Worm (Caenorhabditis elegans) whole organism, young adult: ENCODE results near the gene utp-20.

ENCODE experiments used
- F55B11.4 ChIP-seq: sonication (generic microtip); optimal IDR thresholded peaks from 2 replicates; lab custom pipeline; 2016; ENCODE audit warnings: missing compliant biosample characterization, missing genetic modification characterization, borderline replicate concordance; ENCODE audit not compliant: insufficient read depth
- attf-5 ChIP-seq: fragments of 200-800 bp; sonication (Bioruptor generic); optimal IDR thresholded peaks from 2 replicates; lab custom pipeline; 2018; ENCODE audit warnings: mild to moderate bottlenecking, missing genetic modification characterization, missing compliant biosample characterization
- ceh-58 ChIP-seq: fragments of 200-800 bp; sonication (Bioruptor generic); IDR thresholded peaks from 2 replicates; pipeline ENCODE4 v1.3.6; 2022; ENCODE audit warnings: missing genetic modification characterization, missing compliant biosample characterization
- lag-1 ChIP-seq: fragments of 200-800 bp; sonication (Bioruptor generic); IDR thresholded peaks from 2 replicates; pipeline ENCODE4 v1.3.6; 2022; ENCODE audit warnings: missing genetic modification reagents, missing genetic modification characterization, missing compliant biosample characterization
- lin-26 ChIP-seq: fragments of 200-800 bp; sonication (Bioruptor generic); IDR thresholded peaks from 2 replicates; pipeline ENCODE4 v1.3.6; 2022; ENCODE audit warnings: missing genetic modification reagents, missing genetic modification characterization, missing compliant biosample characterization
- lsy-27 ChIP-seq: sonication (generic microtip); optimal IDR thresholded peaks from 2 replicates; lab custom pipeline; 2017; ENCODE audit warnings: missing genetic modification characterization, mild to moderate bottlenecking, missing compliant biosample characterization, antibody characterized with exemption, missing genotype, borderline replicate concordance; ENCODE audit not compliant: insufficient read depth
- ztf-26 ChIP-seq: sonication (generic microtip); optimal IDR thresholded peaks from 2 replicates; lab custom pipeline; 2017; ENCODE audit warnings: missing genetic modification characterization, missing compliant biosample characterization

DNA sequence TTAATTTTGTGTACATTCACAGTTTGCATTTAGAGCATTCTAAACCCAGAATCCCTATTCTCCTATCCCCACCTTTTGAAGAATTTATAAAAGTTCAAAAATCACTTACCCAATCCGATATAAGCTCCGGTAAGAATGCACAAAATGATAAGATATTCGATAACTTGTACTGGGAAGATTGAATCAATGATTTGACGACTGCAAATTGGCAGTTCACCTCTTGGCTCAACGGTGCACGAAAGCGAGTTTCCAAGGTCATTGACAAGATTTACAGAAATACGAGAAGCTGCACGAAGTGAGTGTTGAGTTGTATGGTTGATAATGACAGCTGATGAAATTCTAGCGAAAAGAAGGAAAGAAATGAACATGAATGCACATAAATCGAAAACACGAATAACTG, 24.1 kb downstream of the utp-20 start:
- TF ChIP-seq F55B11.4 (tag; lab: Kevin White, UChicago) (no peak), ceh-58 (GFP tag; lab: Robert Waterston, UW) (no peak), lsy-27 (tag; lab: Kevin White, UChicago) (no peak), lag-1 (GFP tag; lab: Robert Waterston, UW) (no peak), lin-26 (no peak), ztf-26 (tag; lab: Kevin White, UChicago) (no peak), attf-5 (no peak)
